Fruit fly (Drosophila melanogaster) whole organism, embryonic: ENCODE results near the gene CG10365.

Experiments
- ATbp ChIP-seq: fragments of 200-800 bp; sonication (Bioruptor generic); optimal IDR thresholded peaks from 2 replicates; lab custom pipeline; 2017; ENCODE audit warnings: missing biosample characterization, mild to moderate bottlenecking, missing genetic modification characterization, missing genetic modification reagents
- Antp ChIP-seq: fragments of 200-800 bp; sonication (Bioruptor generic); optimal IDR thresholded peaks from 3 replicates; lab custom pipeline; 2016; ENCODE audit warnings: missing biosample characterization, missing genetic modification characterization
- CG1024 ChIP-seq: fragments of 200-800 bp; sonication (Bioruptor generic); IDR thresholded peaks from 2 replicates; pipeline ENCODE4 v1.3.6; 2022; ENCODE audit warnings: missing biosample characterization, missing genetic modification characterization
- CG10959 ChIP-seq: fragments of 200-800 bp; sonication (Bioruptor generic); IDR thresholded peaks from 2 replicates; pipeline ENCODE4 v1.3.6; 2022; ENCODE audit warnings: missing biosample characterization, missing genetic modification characterization
- CG11695 ChIP-seq: fragments of 200-800 bp; sonication (Bioruptor generic); IDR thresholded peaks from 3 replicates; pipeline ENCODE4 v1.3.6; 2022; ENCODE audit warnings: missing biosample characterization, missing genetic modification characterization
- CG12071 ChIP-seq: fragments of 200-800 bp; sonication (Bioruptor generic); optimal IDR thresholded peaks from 3 replicates; lab custom pipeline; 2018; ENCODE audit warnings: missing biosample characterization, mild to moderate bottlenecking, missing genetic modification characterization
- CG14014 ChIP-seq: fragments of 200-800 bp; sonication (Bioruptor generic); IDR thresholded peaks from 2 replicates; pipeline ENCODE4 v1.3.6; 2022; ENCODE audit warnings: missing biosample characterization, missing genetic modification characterization
- CG1647 ChIP-seq: fragments of 200-800 bp; sonication (Bioruptor generic); optimal IDR thresholded peaks from 3 replicates; lab custom pipeline; 2016; ENCODE audit warnings: missing biosample characterization, missing genetic modification characterization
- CG17361 ChIP-seq: fragments of 200-800 bp; sonication (Bioruptor generic); IDR thresholded peaks from 3 replicates; pipeline ENCODE4 v1.3.6; 2022; ENCODE audit warnings: missing biosample characterization, missing genetic modification characterization
- CG1832 ChIP-seq: fragments of 200-800 bp; sonication (Bioruptor generic); optimal IDR thresholded peaks from 2 replicates; lab custom pipeline; 2017; ENCODE audit warnings: missing biosample characterization, mild to moderate bottlenecking, missing genetic modification characterization, inconsistent platforms
- CG2116 ChIP-seq: fragments of 200-800 bp; sonication (Bioruptor generic); optimal IDR thresholded peaks from 3 replicates; lab custom pipeline; 2018; ENCODE audit warnings: missing biosample characterization, mild to moderate bottlenecking, missing genetic modification characterization
- CG4282 ChIP-seq: fragments of 200-800 bp; sonication (Bioruptor generic); optimal IDR thresholded peaks from 2 replicates; lab custom pipeline; 2016; ENCODE audit warnings: missing biosample characterization, missing genetic modification characterization
- CG4820 ChIP-seq: fragments of 200-800 bp; sonication (Bioruptor generic); optimal IDR thresholded peaks from 3 replicates; lab custom pipeline; 2016; ENCODE audit warnings: missing biosample characterization, missing genetic modification characterization
- CG6654 ChIP-seq: fragments of 200-800 bp; sonication (Bioruptor generic); optimal IDR thresholded peaks from 2 replicates; lab custom pipeline; 2017; ENCODE audit warnings: missing biosample characterization, mild to moderate bottlenecking, missing genetic modification characterization
- CG6791 ChIP-seq: fragments of 200-800 bp; sonication (Bioruptor generic); IDR thresholded peaks from 3 replicates; pipeline ENCODE4 v1.3.6; 2022; ENCODE audit warnings: missing biosample characterization, missing genetic modification characterization; ENCODE audit not compliant: partially characterized antibody
- CG7357 ChIP-seq: fragments of 200-800 bp; sonication (Bioruptor generic); IDR thresholded peaks from 3 replicates; pipeline ENCODE4 v1.3.6; 2022; ENCODE audit warnings: missing biosample characterization, missing genetic modification characterization
- CG8290 ChIP-seq, 3 experiments: fragments of 200-800 bp; sonication (Bioruptor generic); optimal IDR thresholded peaks; 2 replicates each; lab custom pipeline; 2016 to 2019; ENCODE audit warnings: missing biosample characterization in 3 of 3, missing genetic modification characterization in 3 of 3, mild to moderate bottlenecking in 2 of 3, moderate library complexity in 1 of 3
- CG8765 ChIP-seq: fragments of 200-800 bp; sonication (Bioruptor generic); IDR thresholded peaks from 2 replicates; pipeline ENCODE4 v1.3.6; 2022; ENCODE audit warnings: missing biosample characterization, missing genetic modification characterization
- CG9797 ChIP-seq: fragments of 200-800 bp; sonication (Bioruptor generic); optimal IDR thresholded peaks from 3 replicates; lab custom pipeline; 2018; ENCODE audit warnings: missing biosample characterization, mild to moderate bottlenecking, missing genetic modification characterization
- Dfd ChIP-seq, 2 experiments: fragments of >200 bp; optimal IDR thresholded peaks; 2 replicates each; lab custom pipeline; 2017; ENCODE audit warnings: missing biosample characterization in 2 of 2, missing genetic modification characterization in 2 of 2
- Dip3 ChIP-seq: fragments of 200-800 bp; sonication (Bioruptor generic); optimal IDR thresholded peaks from 3 replicates; lab custom pipeline; 2016; ENCODE audit warnings: missing biosample characterization, missing genetic modification characterization
- Fer3 ChIP-seq: fragments of 200-800 bp; sonication (Bioruptor generic); optimal IDR thresholded peaks from 2 replicates; lab custom pipeline; 2018; ENCODE audit warnings: missing biosample characterization, mild to moderate bottlenecking, missing genetic modification characterization, moderate library complexity
- Hr3 ChIP-seq: fragments of 200-800 bp; sonication (Bioruptor generic); optimal IDR thresholded peaks from 3 replicates; lab custom pipeline; 2016; ENCODE audit warnings: missing biosample characterization, missing genetic modification characterization
- Hr51 ChIP-seq, 2 experiments: fragments of 200-800 bp; sonication (Bioruptor generic); optimal IDR thresholded peaks; 2 replicates in 1 of 2; 3 replicates in 1 of 2; lab custom pipeline; 2016 to 2018; ENCODE audit warnings: missing biosample characterization in 2 of 2, missing genetic modification characterization in 2 of 2, mild to moderate bottlenecking in 1 of 2, moderate library complexity in 1 of 2
- NfI ChIP-seq: fragments of 200-800 bp; sonication (Bioruptor generic); optimal IDR thresholded peaks from 3 replicates; lab custom pipeline; 2018; ENCODE audit warnings: missing biosample characterization, mild to moderate bottlenecking, missing genetic modification characterization, moderate library complexity
- Oli ChIP-seq: fragments of 200-800 bp; sonication (Bioruptor generic); optimal IDR thresholded peaks from 2 replicates; lab custom pipeline; 2018; ENCODE audit warnings: missing biosample characterization, mild to moderate bottlenecking, missing genetic modification characterization, moderate library complexity
- PHDP ChIP-seq: fragments of 200-800 bp; sonication (Bioruptor generic); optimal IDR thresholded peaks from 3 replicates; lab custom pipeline; 2018; ENCODE audit warnings: missing biosample characterization, mild to moderate bottlenecking, missing genetic modification characterization, moderate library complexity
- Rfx ChIP-seq: fragments of 200-800 bp; sonication (Bioruptor generic); IDR thresholded peaks from 2 replicates; pipeline ENCODE4 v1.3.6; 2022; ENCODE audit warnings: missing biosample characterization, missing genetic modification characterization
- Scr ChIP-seq: fragments of 200-800 bp; sonication (Bioruptor generic); IDR thresholded peaks from 2 replicates; pipeline ENCODE4 v1.3.6; 2022; ENCODE audit warnings: missing biosample characterization, missing genetic modification characterization; ENCODE audit not compliant: partially characterized antibody
- Sin3A ChIP-seq: fragments of >200 bp; optimal IDR thresholded peaks from 2 replicates; lab custom pipeline; 2018
- TFAM ChIP-seq: fragments of 200-800 bp; sonication (Bioruptor generic); optimal IDR thresholded peaks from 2 replicates; lab custom pipeline; 2017; ENCODE audit warnings: missing biosample characterization, missing genetic modification characterization, inconsistent platforms
- btn ChIP-seq: fragments of 200-800 bp; sonication (Bioruptor generic); optimal IDR thresholded peaks from 2 replicates; lab custom pipeline; 2016; ENCODE audit warnings: missing biosample characterization, missing genetic modification characterization
- cas ChIP-seq: fragments of 200-800 bp; sonication (Bioruptor generic); IDR thresholded peaks from 2 replicates; pipeline ENCODE4 v1.3.6; 2022; ENCODE audit warnings: missing biosample characterization, missing genetic modification characterization
- chm ChIP-seq: fragments of 200-800 bp; sonication (Bioruptor generic); IDR thresholded peaks from 2 replicates; pipeline ENCODE4 v1.3.6; 2022; ENCODE audit warnings: missing biosample characterization, missing genetic modification characterization
- corto ChIP-seq: fragments of 200-800 bp; sonication (Bioruptor generic); optimal IDR thresholded peaks from 2 replicates; lab custom pipeline; 2016; ENCODE audit warnings: missing biosample characterization, mild to moderate bottlenecking, missing genetic modification characterization, moderate library complexity
- crol ChIP-seq: fragments of 200-800 bp; sonication (Bioruptor generic); IDR thresholded peaks from 2 replicates; pipeline ENCODE4 v1.3.6; 2022; ENCODE audit warnings: missing biosample characterization, missing genetic modification characterization
- danr ChIP-seq: fragments of 200-800 bp; sonication (Bioruptor generic); IDR thresholded peaks from 2 replicates; pipeline ENCODE4 v1.3.6; 2022; ENCODE audit warnings: missing biosample characterization, missing genetic modification characterization
- grau ChIP-seq: fragments of 200-800 bp; optimal IDR thresholded peaks from 3 replicates; lab custom pipeline; 2019; ENCODE audit warnings: missing biosample characterization, mild to moderate bottlenecking, missing genetic modification characterization, moderate library complexity
- hth ChIP-seq: fragments of >200 bp; optimal IDR thresholded peaks from 2 replicates; lab custom pipeline; 2017; ENCODE audit warnings: inconsistent platforms
- jing ChIP-seq: fragments of 200-800 bp; sonication (Bioruptor generic); optimal IDR thresholded peaks from 2 replicates; lab custom pipeline; 2018; ENCODE audit warnings: missing biosample characterization, mild to moderate bottlenecking, missing genetic modification characterization
- lbe ChIP-seq: fragments of 200-800 bp; sonication (Bioruptor generic); optimal IDR thresholded peaks from 2 replicates; lab custom pipeline; 2016; ENCODE audit warnings: missing biosample characterization, mild to moderate bottlenecking, missing genetic modification characterization
- mam ChIP-seq: fragments of 200-800 bp; sonication (Bioruptor generic); optimal IDR thresholded peaks from 3 replicates; lab custom pipeline; 2016; ENCODE audit warnings: missing biosample characterization, missing genetic modification characterization
- nerfin-1 ChIP-seq: fragments of 200-800 bp; sonication (Bioruptor generic); optimal IDR thresholded peaks from 3 replicates; lab custom pipeline; 2019; ENCODE audit warnings: missing biosample characterization, mild to moderate bottlenecking, missing genetic modification characterization, moderate library complexity
- pros ChIP-seq: fragments of 200-800 bp; sonication (Bioruptor generic); optimal IDR thresholded peaks from 3 replicates; lab custom pipeline; 2019; ENCODE audit warnings: missing biosample characterization, mild to moderate bottlenecking, missing genetic modification characterization, moderate library complexity
- ranshi ChIP-seq: fragments of 200-800 bp; sonication (Bioruptor generic); IDR thresholded peaks from 2 replicates; pipeline ENCODE4 v1.3.6; 2022; ENCODE audit warnings: missing biosample characterization, missing genetic modification characterization
- sens ChIP-seq: fragments of 200-800 bp; sonication (Bioruptor generic); peaks from one replicate; lab custom pipeline; 2016; ENCODE audit warnings: missing biosample characterization, missing genetic modification characterization
- tgo ChIP-seq: fragments of 200-800 bp; sonication (Bioruptor generic); IDR thresholded peaks from 3 replicates; pipeline ENCODE4 v1.3.6; 2022; ENCODE audit warnings: missing biosample characterization, missing genetic modification characterization
- tin ChIP-seq: fragments of 200-800 bp; sonication (Bioruptor generic); optimal IDR thresholded peaks from 3 replicates; lab custom pipeline; 2016; ENCODE audit warnings: missing biosample characterization, missing genetic modification characterization
- vfl ChIP-seq: fragments of 200-800 bp; sonication (Bioruptor generic); optimal IDR thresholded peaks from 2 replicates; lab custom pipeline; 2016; ENCODE audit warnings: missing biosample characterization, missing genetic modification characterization
- zfh2 ChIP-seq: fragments of 200-800 bp; sonication (Bioruptor generic); optimal IDR thresholded peaks from 2 replicates; lab custom pipeline; 2016; ENCODE audit warnings: missing biosample characterization, missing genetic modification characterization

The CG10365 gene

dm6 chr3R:23725711-23726349, 2.7 kb downstream of the CG10365 start (continued):
- TF ChIP-seq Dfd (GFP tag; optimal IDR thresholded peaks at IDR 0.05; lab: Kevin White, UChicago) = no peak
- TF ChIP-seq danr = no peak
- no peak for TF ChIP-seq TFAM (GFP tag; lab: Kevin White, UChicago)
- TF ChIP-seq CG10959 (GFP tag; lab: Robert Waterston, UW) = no peak
- no peak for TF ChIP-seq nerfin-1 (tag; lab: Kevin White, UChicago)
- peak; percentile 39 for TF ChIP-seq ATbp (GFP tag; lab: Kevin White, UChicago)
- TF ChIP-seq cas (GFP tag; lab: Robert Waterston, UW) = no peak
- TF ChIP-seq sens (GFP tag; lab: Kevin White, UChicago) = peak; percentile 66
- TF ChIP-seq mam (GFP tag; lab: Kevin White, UChicago) = no peak
- no peak for TF ChIP-seq vfl
- no peak for TF ChIP-seq chm (GFP tag; lab: Robert Waterston, UW)
- TF ChIP-seq Scr (GFP tag; lab: Robert Waterston, UW) = peak; percentile 21; the same call in 1 of the 2 replicates
- no peak for TF ChIP-seq CG2116 (GFP tag; lab: Kevin White, UChicago)
- TF ChIP-seq CG4820 (GFP tag; lab: Kevin White, UChicago) = no peak
- TF ChIP-seq CG6791 (GFP tag; lab: Robert Waterston, UW) = no peak
- TF ChIP-seq NfI (GFP tag; lab: Kevin White, UChicago) = no peak
- no peak for TF ChIP-seq CG8765 (GFP tag; lab: Robert Waterston, UW)
- no peak for TF ChIP-seq corto (GFP tag; lab: Kevin White, UChicago)
- TF ChIP-seq CG12071 (GFP tag; lab: Kevin White, UChicago) = peak; percentile 52
- peak; percentile 30 for TF ChIP-seq Fer3 (tag; lab: Kevin White, UChicago)
- TF ChIP-seq jing (GFP tag; lab: Kevin White, UChicago) = no peak
- 0 out of 2 replicates have a peak, but pooled peaks have one; percentile 12 for TF ChIP-seq Rfx (GFP tag; lab: Robert Waterston, UW)
- TF ChIP-seq CG4282 (GFP tag; lab: Kevin White, UChicago) = no peak
- TF ChIP-seq Oli = no peak

- TF ChIP-seq CG8290 (GFP tag; optimal IDR thresholded peaks at IDR 0.05; lab: Kevin White, UChicago) = peak; percentile 21
- TF ChIP-seq CG8290 (tag; optimal IDR thresholded peaks at IDR 0.05; lab: Kevin White, UChicago) = peak in 1 of 2 experiments; percentile 24
- TF ChIP-seq tgo (GFP tag; lab: Robert Waterston, UW) = peak; percentile 82
- peak; percentile 45 to 86 for TF ChIP-seq Hr51 (GFP tag; optimal IDR thresholded peaks at IDR 0.05; lab: Kevin White, UChicago)
- peak; percentile 1 for TF ChIP-seq btn (GFP tag; lab: Kevin White, UChicago)
- TF ChIP-seq Antp = peak; percentile 49
- no peak for TF ChIP-seq hth (lab: Kevin White, UChicago)
- peak; percentile 67 for TF ChIP-seq CG7357 (GFP tag; lab: Robert Waterston, UW)
- TF ChIP-seq pros (GFP tag; lab: Kevin White, UChicago) = no peak
- TF ChIP-seq zfh2 = peak; percentile 86
- peak; percentile 85 for TF ChIP-seq Dip3 (GFP tag; lab: Kevin White, UChicago)
- TF ChIP-seq CG14014 = peak; percentile 86
- no peak for TF ChIP-seq CG1832 (GFP tag; lab: Kevin White, UChicago)
- peak; percentile 91 for TF ChIP-seq Rfx (GFP tag; lab: Robert Waterston, UW)
- TF ChIP-seq CG11695 = peak; percentile 86
- TF ChIP-seq tin (GFP tag; lab: Kevin White, UChicago) = peak; percentile 55
- TF ChIP-seq grau (tag; lab: Kevin White, UChicago) = peak; percentile 87
- TF ChIP-seq CG17361 = peak; percentile 75
- TF ChIP-seq lbe (GFP tag; lab: Kevin White, UChicago) = peak; percentile 52
- no peak for TF ChIP-seq CG9797 (GFP tag; lab: Kevin White, UChicago)
- no peak; the same call in 1 of the 2 replicates for TF ChIP-seq CG1024
- peak; percentile 65 for TF ChIP-seq CG1647
- no peak for TF ChIP-seq crol
- TF ChIP-seq Sin3A (lab: Kevin White, UChicago) = no peak
- peak; percentile 90 for TF ChIP-seq PHDP (tag; lab: Kevin White, UChicago)
- peak; percentile 73 for TF ChIP-seq ranshi (GFP tag; lab: Robert Waterston, UW)
- TF ChIP-seq CG6654 (GFP tag; lab: Kevin White, UChicago) = peak; percentile 19
- peak; percentile 66 for TF ChIP-seq Hr3 (GFP tag; lab: Kevin White, UChicago)
Measured at dm6 chr3R:23726740-23727139, 3.6 kb downstream of the CG10365 start.
